Worm (Caenorhabditis elegans) whole organism, young adult: ENCODE results near the gene myo-6.
A peak's percentile ranks its signal among the peaks of the same experiment; 100 is the strongest.

Experiments
- B0019.2 ChIP-seq: fragments of 200-800 bp; sonication (Bioruptor generic); conservative IDR thresholded peaks from 2 replicates; pipeline ENCODE4 v1.3.6; 2022; ENCODE audit warnings: missing genetic modification reagents, missing genetic modification characterization, missing compliant biosample characterization
- B0336.3 ChIP-seq: fragments of 200-800 bp; sonication (Bioruptor generic); IDR thresholded peaks from 2 replicates; pipeline ENCODE4 v1.3.6; 2022; ENCODE audit warnings: missing genetic modification characterization, missing compliant biosample characterization
- F22D6.2 ChIP-seq: sonication (generic microtip); optimal IDR thresholded peaks from 2 replicates; lab custom pipeline; 2016; ENCODE audit warnings: mild to moderate bottlenecking, missing genetic modification characterization, missing compliant biosample characterization
- F33H1.4 ChIP-seq: fragments of 200-800 bp; sonication (Bioruptor generic); IDR thresholded peaks from 2 replicates; pipeline ENCODE4 v1.3.6; 2022; ENCODE audit warnings: missing genetic modification reagents, missing genetic modification characterization, missing compliant biosample characterization
- F39B2.1 ChIP-seq: fragments of 200-800 bp; sonication (Bioruptor generic); IDR thresholded peaks from 2 replicates; pipeline ENCODE4 v1.3.6; 2022; ENCODE audit warnings: missing genetic modification reagents, missing genetic modification characterization, missing compliant biosample characterization
- F52B5.7 ChIP-seq: sonication (generic microtip); optimal IDR thresholded peaks from 2 replicates; lab custom pipeline; 2016; ENCODE audit warnings: mild to moderate bottlenecking, missing genetic modification characterization, missing compliant biosample characterization
- K11D2.4 ChIP-seq: fragments of 200-800 bp; sonication (Bioruptor generic); IDR thresholded peaks from 2 replicates; pipeline ENCODE4 v1.3.6; 2022; ENCODE audit warnings: missing genetic modification reagents, missing genetic modification characterization, missing compliant biosample characterization
- K12H6.12 ChIP-seq: fragments of 200-800 bp; sonication (Bioruptor generic); optimal IDR thresholded peaks from 2 replicates; lab custom pipeline; 2018; ENCODE audit warnings: mild to moderate bottlenecking, missing genetic modification characterization, missing compliant biosample characterization
- Y53F4B.3 ChIP-seq: fragments of 200-800 bp; sonication (Bioruptor generic); IDR thresholded peaks from 2 replicates; pipeline ENCODE4 v1.3.6; 2022; ENCODE audit warnings: missing genetic modification reagents, missing genetic modification characterization, missing compliant biosample characterization
- Y53G8AR.9 ChIP-seq: fragments of 200-800 bp; sonication (Bioruptor generic); conservative IDR thresholded peaks from 2 replicates; pipeline ENCODE4 v1.3.6; 2022; ENCODE audit warnings: missing genetic modification reagents, missing genetic modification characterization, missing compliant biosample characterization
- Y67H2A.10 ChIP-seq: fragments of 200-800 bp; sonication (Bioruptor generic); conservative IDR thresholded peaks from 2 replicates; pipeline ENCODE4 v1.3.6; 2022; ENCODE audit warnings: missing genetic modification reagents, missing genetic modification characterization, missing compliant biosample characterization
- Y79H2A.3 ChIP-seq: fragments of 200-800 bp; sonication (Bioruptor generic); conservative IDR thresholded peaks from 2 replicates; pipeline ENCODE4 v1.3.6; 2022; ENCODE audit warnings: missing genetic modification reagents, missing genetic modification characterization, missing compliant biosample characterization
- attf-3 ChIP-seq: fragments of 200-800 bp; sonication (Bioruptor generic); conservative IDR thresholded peaks from 2 replicates; pipeline ENCODE4 v1.3.6; 2022; ENCODE audit warnings: missing genetic modification reagents, missing genetic modification characterization, missing compliant biosample characterization
- ccch-3 ChIP-seq: fragments of 200-800 bp; sonication (Bioruptor generic); optimal IDR thresholded peaks from 2 replicates; lab custom pipeline; 2018; ENCODE audit warnings: mild to moderate bottlenecking, missing genetic modification characterization, missing compliant biosample characterization
- cebp-2 ChIP-seq: fragments of 200-800 bp; sonication (Bioruptor generic); IDR thresholded peaks from 2 replicates; pipeline ENCODE4 v1.3.6; 2022; ENCODE audit warnings: missing genetic modification characterization, missing compliant biosample characterization
- ceh-100 ChIP-seq: fragments of 200-800 bp; sonication (Bioruptor generic); IDR thresholded peaks from 2 replicates; pipeline ENCODE4 v1.3.6; 2022; ENCODE audit warnings: missing genetic modification reagents, missing genetic modification characterization, missing compliant biosample characterization
- ceh-27 ChIP-seq: fragments of 200-800 bp; sonication (Bioruptor generic); optimal IDR thresholded peaks from 2 replicates; lab custom pipeline; 2018; ENCODE audit warnings: mild to moderate bottlenecking, missing genetic modification characterization, moderate library complexity, missing compliant biosample characterization
- ceh-91 ChIP-seq: fragments of 200-800 bp; sonication (Bioruptor generic); IDR thresholded peaks from 2 replicates; pipeline ENCODE4 v1.3.6; 2022; ENCODE audit warnings: missing genetic modification reagents, missing genetic modification characterization, missing compliant biosample characterization
- chd-7 ChIP-seq: sonication (generic microtip); optimal IDR thresholded peaks from 2 replicates; lab custom pipeline; 2016; ENCODE audit warnings: mild to moderate bottlenecking, missing genetic modification characterization, moderate library complexity, missing compliant biosample characterization
- efl-1 ChIP-seq: fragments of 150-350 bp; optimal IDR thresholded peaks from 2 replicates; lab custom pipeline; 2014; ENCODE audit warnings: missing biosample characterization, missing genetic modification reagents, missing genetic modification characterization
- hlh-26 ChIP-seq: fragments of 200-800 bp; sonication (Bioruptor generic); conservative IDR thresholded peaks from 2 replicates; pipeline ENCODE4 v1.3.6; 2022; ENCODE audit warnings: missing genetic modification reagents, missing genetic modification characterization, missing compliant biosample characterization
- hmg-1.2 ChIP-seq: fragments of 200-800 bp; sonication (Bioruptor generic); IDR thresholded peaks from 2 replicates; pipeline ENCODE4 v1.3.6; 2022; ENCODE audit warnings: missing genetic modification reagents, missing genetic modification characterization, missing compliant biosample characterization
- hsf-1 ChIP-seq: fragments of 200-800 bp; sonication (Bioruptor generic); IDR thresholded peaks from 2 replicates; pipeline ENCODE4 v1.3.6; 2022; ENCODE audit warnings: missing genetic modification reagents, missing genetic modification characterization, missing compliant biosample characterization
- let-526 ChIP-seq: fragments of 200-800 bp; sonication (Bioruptor generic); IDR thresholded peaks from 2 replicates; pipeline ENCODE4 v1.3.6; 2022; ENCODE audit warnings: missing genetic modification reagents, missing genetic modification characterization, missing compliant biosample characterization
- lin-54 ChIP-seq: fragments of 200-800 bp; sonication (Bioruptor generic); optimal IDR thresholded peaks from 2 replicates; lab custom pipeline; 2018; ENCODE audit warnings: mild to moderate bottlenecking, missing genetic modification characterization, missing compliant biosample characterization
- lir-1 ChIP-seq: fragments of 200-800 bp; sonication (Bioruptor generic); conservative IDR thresholded peaks from 2 replicates; pipeline ENCODE4 v1.3.6; 2022; ENCODE audit warnings: missing genetic modification reagents, missing genetic modification characterization, missing compliant biosample characterization
- lsl-1 ChIP-seq: fragments of 200-800 bp; sonication (Bioruptor generic); optimal IDR thresholded peaks from 2 replicates; lab custom pipeline; 2018; ENCODE audit warnings: mild to moderate bottlenecking, missing genetic modification characterization, moderate library complexity, missing compliant biosample characterization
- madf-6 ChIP-seq: fragments of 200-800 bp; sonication (Bioruptor generic); IDR thresholded peaks from 2 replicates; pipeline ENCODE4 v1.3.6; 2022; ENCODE audit warnings: missing genetic modification reagents, missing genetic modification characterization, missing compliant biosample characterization
- mcd-1 ChIP-seq: fragments of 200-800 bp; sonication (Bioruptor generic); IDR thresholded peaks from 2 replicates; pipeline ENCODE4 v1.3.6; 2022; ENCODE audit warnings: missing genetic modification reagents, missing genetic modification characterization, missing compliant biosample characterization
- mes-4 ChIP-seq: sonication (generic microtip); optimal IDR thresholded peaks from 2 replicates; lab custom pipeline; 2016; ENCODE audit warnings: missing genotype, missing genetic modification characterization, missing compliant biosample characterization
- nhr-27 ChIP-seq: fragments of 200-800 bp; sonication (Bioruptor generic); optimal IDR thresholded peaks from 2 replicates; lab custom pipeline; 2018; ENCODE audit warnings: mild to moderate bottlenecking, missing genetic modification characterization, moderate library complexity, missing compliant biosample characterization
- nhr-80 ChIP-seq: sonication (generic microtip); optimal IDR thresholded peaks from 2 replicates; lab custom pipeline; 2016; ENCODE audit warnings: missing genetic modification characterization, missing compliant biosample characterization
- rcor-1 ChIP-seq: fragments of 200-800 bp; sonication (Bioruptor generic); IDR thresholded peaks from 2 replicates; pipeline ENCODE4 v1.3.6; 2022; ENCODE audit warnings: missing genetic modification reagents, missing genetic modification characterization, missing compliant biosample characterization
- rec-8 ChIP-seq, 2 experiments: sonication (generic microtip); optimal IDR thresholded peaks; 2 replicates each; lab custom pipeline; 2016; ENCODE audit warnings: mild to moderate bottlenecking in 2 of 2, missing genetic modification characterization in 2 of 2, missing genetic modification reagents in 2 of 2, missing genotype in 2 of 2, missing biosample characterization in 1 of 2, missing compliant biosample characterization in 1 of 2, moderate library complexity in 1 of 2
- rpc-1 ChIP-seq, 2 experiments: fragments of 150-350 bp in 1 of 2; sonication (generic microtip) in 1 of 2; optimal IDR thresholded peaks; 2 replicates each; lab custom pipeline; 2014 to 2018; ENCODE audit warnings: missing biosample characterization in 1 of 2, missing genetic modification characterization in 1 of 2, missing genetic modification reagents in 1 of 2, missing genotype in 1 of 2
- sdz-38 ChIP-seq: sonication (generic microtip); optimal IDR thresholded peaks from 2 replicates; lab custom pipeline; 2016; ENCODE audit warnings: missing genotype, missing genetic modification characterization, missing compliant biosample characterization
- sea-2 ChIP-seq: fragments of 200-800 bp; sonication (Bioruptor generic); IDR thresholded peaks from 2 replicates; pipeline ENCODE4 v1.3.6; 2022; ENCODE audit warnings: missing genetic modification characterization, missing compliant biosample characterization
- snpc-1.1 ChIP-seq: sonication (generic microtip); optimal IDR thresholded peaks from 2 replicates; lab custom pipeline; 2017; ENCODE audit warnings: missing genetic modification characterization, mild to moderate bottlenecking, missing compliant biosample characterization, antibody characterized with exemption, moderate library complexity, missing genotype, missing genetic modification reagents; ENCODE audit not compliant: insufficient read depth
- snpc-4 ChIP-seq, 5 experiments: fragments of 150-350 bp in 1 of 5; sonication (generic microtip) in 4 of 5; optimal IDR thresholded peaks; 2 replicates each; lab custom pipeline; 2014 to 2018; ENCODE audit warnings: missing genetic modification characterization in 5 of 5, missing biosample characterization in 3 of 5, antibody characterized with exemption in 2 of 5, mild to moderate bottlenecking in 2 of 5, missing compliant biosample characterization in 2 of 5, missing genotype in 2 of 5, moderate library complexity in 2 of 5, missing genetic modification reagents in 1 of 5
- tbp1 ChIP-seq: fragments of 200-800 bp; sonication (Bioruptor generic); optimal IDR thresholded peaks from 2 replicates; lab custom pipeline; 2018; ENCODE audit warnings: mild to moderate bottlenecking, missing genetic modification characterization, missing compliant biosample characterization
- tlf-1 ChIP-seq: fragments of 200-800 bp; sonication (Bioruptor generic); optimal IDR thresholded peaks from 2 replicates; lab custom pipeline; 2018; ENCODE audit warnings: mild to moderate bottlenecking, missing genetic modification characterization, missing compliant biosample characterization
- unc-130 ChIP-seq: sonication (generic microtip); optimal IDR thresholded peaks from 2 replicates; lab custom pipeline; 2016; ENCODE audit warnings: missing genetic modification reagents, missing genetic modification characterization, missing compliant biosample characterization
- zfh-2 ChIP-seq: fragments of 200-800 bp; sonication (Bioruptor generic); conservative IDR thresholded peaks from 2 replicates; pipeline ENCODE4 v1.3.6; 2022; ENCODE audit warnings: missing genetic modification reagents, missing genetic modification characterization, missing compliant biosample characterization
- ztf-28 ChIP-seq: fragments of 200-800 bp; sonication (Bioruptor generic); IDR thresholded peaks from 2 replicates; pipeline ENCODE4 v1.3.6; 2022; ENCODE audit warnings: missing genetic modification reagents, missing genetic modification characterization, missing compliant biosample characterization
- ztf-6 ChIP-seq: fragments of 200-800 bp; sonication (Bioruptor generic); IDR thresholded peaks from 2 replicates; pipeline ENCODE4 v1.3.6; 2022; ENCODE audit warnings: missing genetic modification reagents, missing genetic modification characterization, missing compliant biosample characterization

Gene myo-6

DNA sequence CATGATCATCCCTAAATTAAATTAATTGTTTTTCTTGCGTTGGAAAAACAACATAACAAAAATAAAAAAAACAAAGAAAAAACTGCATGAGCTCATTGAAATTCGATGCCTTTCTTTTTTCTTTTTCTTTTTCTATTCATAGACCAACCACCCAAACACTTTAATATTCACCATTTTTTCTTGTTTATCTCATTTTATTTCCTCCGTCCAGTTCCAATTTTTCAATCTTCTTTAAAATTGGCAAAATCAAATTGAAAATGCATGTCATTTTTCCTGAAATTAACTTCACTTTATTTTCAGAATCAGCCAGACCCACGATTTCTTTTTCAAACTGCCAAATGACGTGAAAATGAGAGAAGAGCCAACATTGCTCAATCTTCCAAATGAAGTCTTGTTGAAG is 23.7 kb upstream of the myo-6 start, which contains the start of gene T03F6.4:
Gene T03F6.4, plus strand, starts transcription at position 301 of the 400 bp plus-strand sequence.
- no peak for TF ChIP-seq hlh-26 (GFP tag; lab: Robert Waterston, UW)
- TF ChIP-seq ztf-6 (GFP tag; lab: Robert Waterston, UW): no peak
- TF ChIP-seq mes-4 (tag; lab: Kevin White, UChicago): no peak
- TF ChIP-seq efl-1 (GFP tag; lab: Kevin White, UChicago): no peak
- no peak for TF ChIP-seq hsf-1 (GFP tag; lab: Robert Waterston, UW)
- no peak for TF ChIP-seq B0336.3 (GFP tag; lab: Robert Waterston, UW)

DNA sequence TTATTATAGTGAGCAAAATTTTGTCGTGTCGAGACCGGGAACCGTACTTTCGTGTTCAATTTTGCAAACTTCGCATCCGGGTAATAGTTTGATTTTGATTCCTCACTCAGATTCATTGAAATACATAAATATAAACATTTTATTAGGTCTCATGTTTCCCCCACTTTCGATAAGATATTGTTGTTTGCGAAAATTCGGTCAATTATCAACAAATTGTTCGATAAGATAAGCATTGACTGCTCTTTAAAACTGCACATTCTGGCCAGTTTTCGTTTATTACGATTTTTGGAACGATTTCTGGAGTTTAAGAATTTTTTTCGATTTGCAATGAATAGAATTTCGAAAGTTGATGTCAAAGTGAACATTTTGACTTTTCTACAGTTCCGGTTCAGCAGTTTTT is 21.0 kb upstream of the myo-6 start:
- no peak for TF ChIP-seq attf-3
- TF ChIP-seq nhr-80: peak; percentile 43

DNA sequence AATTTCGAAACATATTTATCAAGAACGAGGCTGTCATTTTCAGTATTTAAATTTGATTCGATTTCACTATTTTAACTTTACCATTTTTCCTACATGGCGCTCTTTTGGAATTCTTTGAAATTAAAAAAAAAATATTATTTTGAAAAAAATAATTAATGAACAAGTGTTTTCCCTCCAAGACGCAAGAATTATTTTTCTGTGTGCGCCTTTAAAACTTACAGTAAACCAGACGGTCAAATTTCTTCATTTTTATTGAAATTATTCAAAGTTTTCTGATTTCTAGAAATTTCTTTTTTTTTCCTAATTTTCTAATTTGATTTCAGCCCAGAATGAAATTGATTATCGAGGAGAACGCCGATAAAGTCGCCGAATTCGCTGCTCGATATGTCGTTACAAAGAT is 20.5 kb upstream of the myo-6 start, which contains the start of gene T03F6.3:
Gene T03F6.3, plus strand, starts transcription at position 318 of the 400 bp plus-strand sequence.
- TF ChIP-seq tbp1 (GFP tag; lab: Kevin White, UChicago) (no peak), Y53F4B.3 (no peak), Y67H2A.10 (GFP tag; lab: Robert Waterston, UW) (no peak), ceh-100 (GFP tag; lab: Robert Waterston, UW) (no peak), efl-1 (GFP tag; lab: Kevin White, UChicago) (peak; percentile 34), K12H6.12 (tag; lab: Kevin White, UChicago) (no peak), F33H1.4 (GFP tag; lab: Robert Waterston, UW) (peak; percentile 66), rpc-1 (optimal IDR thresholded peaks at IDR 0.05; lab: Kevin White, UChicago) (no peak), rpc-1 (tag; optimal IDR thresholded peaks at IDR 0.05; lab: Kevin White, UChicago) (no peak), sea-2 (GFP tag; lab: Robert Waterston, UW) (no peak), ccch-3 (no peak), snpc-4 (GFP tag; optimal IDR thresholded peaks at IDR 0.05; lab: Kevin White, UChicago) (no peak), snpc-4 (tag; optimal IDR thresholded peaks at IDR 0.05; lab: Kevin White, UChicago) (no peak), cebp-2 (GFP tag; lab: Robert Waterston, UW) (no peak), snpc-1.1 (tag; lab: Kevin White, UChicago) (no peak), tlf-1 (GFP tag; lab: Kevin White, UChicago) (no peak), ceh-27 (no peak), F52B5.7 (tag; lab: Kevin White, UChicago) (no peak), K11D2.4 (GFP tag; lab: Robert Waterston, UW) (no peak), zfh-2 (GFP tag; lab: Robert Waterston, UW) (no peak), ztf-28 (GFP tag; lab: Robert Waterston, UW) (no peak), madf-6 (GFP tag; lab: Robert Waterston, UW) (0 out of 2 replicates have a peak, but pooled peaks have one; percentile 47), rcor-1 (GFP tag; lab: Robert Waterston, UW) (no peak), Y53G8AR.9 (GFP tag; lab: Robert Waterston, UW) (no peak), lin-54 (GFP tag; lab: Kevin White, UChicago) (no peak), F39B2.1 (GFP tag; lab: Robert Waterston, UW) (no peak), unc-130 (GFP tag; lab: Kevin White, UChicago) (no peak), lir-1 (GFP tag; lab: Robert Waterston, UW) (no peak), F22D6.2 (tag; lab: Kevin White, UChicago) (no peak), chd-7 (tag; lab: Kevin White, UChicago) (no peak), Y79H2A.3 (no peak), rec-8 (tag; optimal IDR thresholded peaks at IDR 0.05; lab: Kevin White, UChicago) (no peak), mcd-1 (GFP tag; lab: Robert Waterston, UW) (no peak), hmg-1.2 (GFP tag; lab: Robert Waterston, UW) (no peak), hlh-26 (GFP tag; lab: Robert Waterston, UW) (no peak), ceh-91 (no peak), nhr-27 (tag; lab: Kevin White, UChicago) (no peak), B0019.2 (no peak), sdz-38 (no peak), let-526 (GFP tag; lab: Robert Waterston, UW) (no peak), lsl-1 (GFP tag; lab: Kevin White, UChicago) (peak; percentile 67)
